Worm (Caenorhabditis elegans): Measurements from ENCODE around the gene C05D9.7.

- TF ChIP-seq skn-1 (tag; optimal IDR thresholded peaks at IDR 0.05) (no peak), lin-13 (GFP tag; optimal IDR thresholded peaks at IDR 0.05) (no peak), lin-39 (tag; optimal IDR thresholded peaks at IDR 0.05) (no peak), lsy-2 (tag; optimal IDR thresholded peaks at IDR 0.05) (no peak), nhr-11 (tag; optimal IDR thresholded peaks at IDR 0.05) (no peak), nhr-237 (tag; optimal IDR thresholded peaks at IDR 0.05) (no peak), elt-1 (tag; optimal IDR thresholded peaks at IDR 0.05) (no peak), nhr-6 (tag; optimal IDR thresholded peaks at IDR 0.05) (no peak), R02D3.7 (tag; optimal IDR thresholded peaks at IDR 0.05) (no peak), ama-1 (optimal IDR thresholded peaks at IDR 0.05) (no peak), ztf-11 (tag; optimal IDR thresholded peaks at IDR 0.05) (no peak)
These were observed 29.5 kb downstream of the C05D9.7 start for ce11 chrX:1089676-1090075.

All from whole organism, L2 larva.